Worm (Caenorhabditis elegans) whole organism, midembryonic: ENCODE results near the gene xpo-1.

Experiments
- T22C8.4 ChIP-seq: fragments of 200-800 bp; sonication (Bioruptor generic); IDR thresholded peaks from 2 replicates; pipeline ENCODE4 v1.3.6; 2022; ENCODE audit warnings: missing genetic modification characterization, missing compliant biosample characterization
- cog-1 ChIP-seq: sonication (generic microtip); optimal IDR thresholded peaks from 2 replicates; lab custom pipeline; 2016; ENCODE audit warnings: missing genetic modification characterization, missing compliant biosample characterization
- flt-1 ChIP-seq: fragments of 200-800 bp; sonication (Bioruptor generic); IDR thresholded peaks from 2 replicates; pipeline ENCODE4 v1.3.6; 2022; ENCODE audit warnings: missing genetic modification characterization, missing compliant biosample characterization
- klf-2 ChIP-seq: fragments of 200-800 bp; sonication (Bioruptor generic); conservative IDR thresholded peaks from 2 replicates; pipeline ENCODE4 v1.3.6; 2022; ENCODE audit warnings: missing genetic modification reagents, missing genetic modification characterization, missing compliant biosample characterization
- med-1 ChIP-seq: sonication (generic microtip); optimal IDR thresholded peaks from 2 replicates; lab custom pipeline; 2017; ENCODE audit warnings: missing genetic modification characterization, mild to moderate bottlenecking, missing compliant biosample characterization, antibody characterized with exemption, missing genetic modification reagents; ENCODE audit not compliant: insufficient read depth
- ref-1 ChIP-seq: fragments of 200-800 bp; sonication (Bioruptor generic); conservative IDR thresholded peaks from 2 replicates; pipeline ENCODE4 v1.3.6; 2022; ENCODE audit warnings: missing genetic modification reagents, missing genetic modification characterization, missing compliant biosample characterization
- tab-1 ChIP-seq: fragments of 200-800 bp; sonication (Bioruptor generic); IDR thresholded peaks from 2 replicates; pipeline ENCODE4 v1.3.6; 2022; ENCODE audit warnings: missing genetic modification characterization, missing compliant biosample characterization
- ztf-23 ChIP-seq: fragments of 200-800 bp; sonication (Bioruptor generic); IDR thresholded peaks from 2 replicates; pipeline ENCODE4 v1.3.6; 2022; ENCODE audit warnings: missing genetic modification reagents, missing genetic modification characterization, missing compliant biosample characterization
- ztf-29 ChIP-seq: fragments of 200-800 bp; sonication (Bioruptor generic); IDR thresholded peaks from 2 replicates; pipeline ENCODE4 v1.3.6; 2022; ENCODE audit warnings: missing genetic modification reagents, missing genetic modification characterization, missing compliant biosample characterization

Gene xpo-1

ce11 chrV:7777098-7777497 is 27.8 kb upstream of the xpo-1 start, which contains the start of gene C26F1.3:
TSS of gene C26F1.3 (plus strand) at chrV:7777300.
- TF ChIP-seq T22C8.4 (no peak), med-1 (no peak), ref-1 (GFP tag; lab: Robert Waterston, UW) (no peak), ztf-29 (GFP tag; lab: Robert Waterston, UW) (no peak), ztf-23 (GFP tag; lab: Robert Waterston, UW) (no peak), flt-1 (no peak), klf-2 (GFP tag; lab: Robert Waterston, UW) (no peak), tab-1 (no peak), cog-1 (tag; lab: Kevin White, UChicago) (no peak)

ce11 chrV:7778999-7779398 is 25.9 kb upstream of the xpo-1 start:
- TF ChIP-seq ztf-29 (GFP tag; lab: Robert Waterston, UW) (no peak), cog-1 (tag; lab: Kevin White, UChicago) (no peak), med-1 (no peak), klf-2 (GFP tag; lab: Robert Waterston, UW) (no peak), ztf-23 (GFP tag; lab: Robert Waterston, UW) (no peak), ref-1 (GFP tag; lab: Robert Waterston, UW) (no peak), T22C8.4 (no peak), tab-1 (no peak), flt-1 (no peak)

- no peak for TF ChIP-seq ztf-23 (GFP tag; lab: Robert Waterston, UW)
- no peak for TF ChIP-seq flt-1
Measured at ce11 chrV:7781511-7781910, 23.4 kb upstream of the xpo-1 start, which contains the start of gene cyp-32A1. TSS of gene cyp-32A1 (plus strand) at chrV:7781811.

ce11 chrV:7785117-7785516 is 19.7 kb upstream of the xpo-1 start, which contains the start of gene C26F1.1:
TSS of gene C26F1.1 (plus strand) at chrV:7785417.
- TF ChIP-seq T22C8.4: no peak
- no peak for TF ChIP-seq ref-1 (GFP tag; lab: Robert Waterston, UW)
- TF ChIP-seq med-1: no peak
- no peak for TF ChIP-seq klf-2 (GFP tag; lab: Robert Waterston, UW)
- no peak for TF ChIP-seq flt-1
- TF ChIP-seq ztf-23 (GFP tag; lab: Robert Waterston, UW): no peak
- no peak for TF ChIP-seq cog-1 (tag; lab: Kevin White, UChicago)
- no peak for TF ChIP-seq ztf-29 (GFP tag; lab: Robert Waterston, UW)
- no peak for TF ChIP-seq tab-1

DNA sequence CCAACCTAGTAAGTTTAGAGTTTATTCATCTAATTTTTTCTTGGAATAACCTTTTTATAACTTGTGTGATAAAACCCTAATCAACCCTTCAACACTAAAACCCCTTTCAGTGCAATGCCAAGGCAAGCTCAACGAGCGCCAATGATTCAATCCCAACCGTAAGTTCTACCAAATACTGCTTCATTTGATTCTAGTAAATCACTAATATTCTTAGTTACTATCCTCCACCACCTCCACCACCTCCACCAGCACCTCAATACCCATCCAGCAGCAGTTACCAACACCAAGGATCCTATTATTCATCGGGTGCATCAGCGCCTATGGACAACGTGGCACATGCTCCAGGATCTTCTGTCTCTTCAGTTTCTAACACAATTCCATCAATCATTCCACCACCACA is 19.0 kb upstream of the xpo-1 start:
- TF ChIP-seq med-1: no peak
- no peak for TF ChIP-seq T22C8.4
- no peak for TF ChIP-seq cog-1 (tag; lab: Kevin White, UChicago)
- no peak for TF ChIP-seq ref-1 (GFP tag; lab: Robert Waterston, UW)
- no peak for TF ChIP-seq ztf-29 (GFP tag; lab: Robert Waterston, UW)
- no peak for TF ChIP-seq tab-1
- no peak for TF ChIP-seq klf-2 (GFP tag; lab: Robert Waterston, UW)
- no peak for TF ChIP-seq flt-1
- no peak for TF ChIP-seq ztf-23 (GFP tag; lab: Robert Waterston, UW)

DNA sequence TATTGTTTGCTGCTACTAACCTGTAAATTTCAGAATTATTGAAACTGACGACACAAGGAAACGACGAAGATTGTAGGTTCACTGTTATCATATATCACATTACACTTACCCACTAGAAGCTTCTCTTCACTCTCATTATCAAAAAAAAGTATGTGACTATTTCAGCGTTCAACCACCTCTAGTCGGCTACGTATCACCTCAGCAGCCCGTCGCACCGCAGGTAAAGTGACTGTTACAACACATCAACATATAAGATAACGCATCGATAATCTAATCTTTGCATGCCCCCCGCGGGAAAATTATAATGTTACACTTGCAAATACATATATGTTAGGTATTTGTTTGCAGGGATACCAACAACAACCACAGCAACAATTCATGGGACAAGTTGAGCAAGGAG is 18.2 kb upstream of the xpo-1 start:
- TF ChIP-seq T22C8.4: no peak
- no peak for TF ChIP-seq ztf-23 (GFP tag; lab: Robert Waterston, UW)

- TF ChIP-seq T22C8.4 (no peak), ref-1 (GFP tag; lab: Robert Waterston, UW) (no peak), med-1 (no peak), tab-1 (no peak), flt-1 (no peak), ztf-23 (GFP tag; lab: Robert Waterston, UW) (no peak)
Measured at ce11 chrV:7793067-7793466, 11.8 kb upstream of the xpo-1 start, which contains the start of gene flp-21. TSS of gene flp-21 (plus strand) at chrV:7793367.

- TF ChIP-seq tab-1 (no peak), klf-2 (GFP tag; lab: Robert Waterston, UW) (no peak)
Measured at ce11 chrV:7798079-7798478, 6.8 kb upstream of the xpo-1 start, which contains the start of gene ZK742.7. TSS of gene ZK742.7 (plus strand) at chrV:7798379.

DNA sequence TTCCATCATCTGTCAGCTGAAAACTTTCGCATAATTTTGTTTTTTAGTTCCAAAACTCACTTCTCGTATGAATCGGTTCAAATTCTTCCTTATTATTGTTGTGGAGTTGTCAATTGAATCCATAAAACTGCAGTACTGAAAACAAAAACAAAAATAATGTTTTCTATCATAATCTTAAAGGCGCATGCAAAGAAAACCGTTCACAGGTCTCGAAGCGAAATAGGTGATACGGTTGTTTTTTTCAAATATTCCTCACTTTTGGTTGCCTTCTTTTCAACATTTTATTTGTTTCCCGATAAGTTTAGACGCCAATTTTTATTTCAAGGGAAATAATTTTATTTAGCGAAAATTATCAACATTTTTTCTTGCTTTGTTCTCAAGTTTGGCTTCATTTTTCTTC is 1.3 kb upstream of the xpo-1 start:
- TF ChIP-seq tab-1 (no peak), flt-1 (no peak), T22C8.4 (no peak), med-1 (no peak), cog-1 (tag; lab: Kevin White, UChicago) (no peak), klf-2 (GFP tag; lab: Robert Waterston, UW) (no peak), ref-1 (GFP tag; lab: Robert Waterston, UW) (no peak), ztf-23 (GFP tag; lab: Robert Waterston, UW) (no peak), ztf-29 (GFP tag; lab: Robert Waterston, UW) (no peak)

DNA sequence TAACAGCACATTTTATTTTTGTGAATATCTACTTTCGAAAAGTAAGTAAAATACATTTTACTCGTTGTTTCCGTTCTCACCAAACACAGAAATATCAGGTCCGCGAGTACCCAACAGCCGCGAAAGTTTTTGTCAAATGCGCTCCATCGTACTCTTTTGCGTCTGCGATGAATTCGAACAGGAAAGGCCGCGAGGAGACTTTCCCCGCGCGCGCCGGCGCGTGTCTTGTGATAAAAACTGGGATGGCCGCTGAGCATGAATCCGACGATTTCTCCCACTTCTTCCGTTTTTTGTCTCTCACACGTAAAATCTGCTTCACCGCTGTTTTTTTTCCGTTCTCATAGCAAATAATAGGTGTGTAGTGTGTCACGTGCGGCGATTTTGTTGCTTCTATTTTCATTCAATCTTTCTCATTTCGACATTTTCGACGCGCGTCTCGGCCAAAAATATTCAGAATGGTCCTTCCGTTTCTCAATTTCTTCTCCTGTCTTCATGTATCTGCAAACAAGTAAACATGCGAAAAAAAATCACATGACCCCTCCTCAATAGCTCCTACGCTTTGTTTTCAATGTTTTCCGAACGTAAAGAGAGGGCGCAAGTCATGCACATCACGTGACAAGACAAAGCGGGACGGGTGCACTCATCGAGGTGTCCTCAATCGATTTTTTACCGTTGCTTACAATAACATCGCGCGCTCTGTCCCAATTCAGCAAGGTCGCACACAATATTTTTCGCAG is 632 bp upstream of the xpo-1 start, which contains the start of gene uvs-1:
TSS of gene uvs-1 (minus strand) at position 145 of the 737 bp plus-strand sequence.
- TF ChIP-seq ref-1 (GFP tag; lab: Robert Waterston, UW) (no peak), T22C8.4 (0 out of 2 replicates have a peak, but pooled peaks have one; percentile 33)

DNA sequence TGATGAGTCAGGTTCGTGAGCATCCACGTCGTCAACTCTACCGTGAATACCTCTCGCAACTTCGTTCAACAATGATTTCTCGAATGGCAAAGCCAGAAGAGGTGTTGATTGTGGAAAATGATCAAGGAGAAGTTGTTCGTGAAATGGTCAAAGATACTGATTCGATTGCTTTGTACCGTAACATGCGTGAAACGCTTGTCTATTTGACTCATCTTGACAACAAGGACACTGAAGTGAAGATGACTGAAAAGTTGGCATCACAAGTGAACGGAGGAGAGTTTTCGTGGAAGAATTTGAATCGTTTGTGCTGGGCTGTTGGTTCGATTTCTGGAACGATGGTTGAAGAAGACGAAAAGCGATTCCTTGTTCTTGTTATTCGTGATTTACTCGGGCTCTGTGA is 1.8 kb downstream of the xpo-1 start:
- TF ChIP-seq tab-1 (no peak), ztf-23 (GFP tag; lab: Robert Waterston, UW) (no peak), ztf-29 (GFP tag; lab: Robert Waterston, UW) (no peak), T22C8.4 (no peak), flt-1 (no peak), med-1 (no peak), ref-1 (GFP tag; lab: Robert Waterston, UW) (no peak), cog-1 (tag; lab: Kevin White, UChicago) (no peak), klf-2 (GFP tag; lab: Robert Waterston, UW) (no peak)
